Fruit fly (Drosophila melanogaster) whole organism, prepupa: ENCODE data around the gene gt.

Experiments
- CG10631 ChIP-seq: fragments of 200-800 bp; sonication (Bioruptor generic); optimal IDR thresholded peaks from 2 replicates; lab custom pipeline; 2016; ENCODE audit warnings: missing biosample characterization, missing genetic modification characterization
- CG11294 ChIP-seq: fragments of 200-800 bp; sonication (Bioruptor generic); IDR thresholded peaks from 2 replicates; pipeline ENCODE4 v1.3.6; 2022; ENCODE audit warnings: missing biosample characterization, missing genetic modification characterization
- CG15336 ChIP-seq: fragments of 200-800 bp; sonication (Bioruptor generic); IDR thresholded peaks from 2 replicates; pipeline ENCODE4 v1.3.6; 2022; ENCODE audit warnings: missing biosample characterization, missing genetic modification characterization
- CG16779 ChIP-seq: fragments of 200-800 bp; sonication (Bioruptor generic); optimal IDR thresholded peaks from 3 replicates; lab custom pipeline; 2017; ENCODE audit warnings: missing biosample characterization, mild to moderate bottlenecking, missing genetic modification characterization
- CG3032 ChIP-seq: fragments of 200-800 bp; optimal IDR thresholded peaks from 2 replicates; lab custom pipeline; 2019; ENCODE audit warnings: missing biosample characterization, mild to moderate bottlenecking, missing genetic modification characterization, moderate library complexity
- CG32006 ChIP-seq: fragments of 200-800 bp; sonication (Bioruptor generic); optimal IDR thresholded peaks from 3 replicates; lab custom pipeline; 2017; ENCODE audit warnings: missing biosample characterization, mild to moderate bottlenecking, missing genetic modification characterization
- CG3919 ChIP-seq: fragments of 200-800 bp; sonication (Bioruptor generic); optimal IDR thresholded peaks from 3 replicates; lab custom pipeline; 2016; ENCODE audit warnings: missing biosample characterization, missing genetic modification characterization
- CG4318 ChIP-seq: fragments of 200-800 bp; sonication (Bioruptor generic); optimal IDR thresholded peaks from 3 replicates; lab custom pipeline; 2017; ENCODE audit warnings: missing biosample characterization, mild to moderate bottlenecking, missing genetic modification characterization
- CG6276 ChIP-seq: fragments of 200-800 bp; sonication (Bioruptor generic); optimal IDR thresholded peaks from 2 replicates; lab custom pipeline; 2017; ENCODE audit warnings: missing biosample characterization, mild to moderate bottlenecking, missing genetic modification characterization
- CG6792 ChIP-seq: fragments of 200-800 bp; sonication (Bioruptor generic); optimal IDR thresholded peaks from 3 replicates; lab custom pipeline; 2016; ENCODE audit warnings: missing biosample characterization, missing genetic modification characterization
- CG6808 ChIP-seq: fragments of 200-800 bp; sonication (Bioruptor generic); optimal IDR thresholded peaks from 3 replicates; lab custom pipeline; 2017; ENCODE audit warnings: missing biosample characterization, missing genetic modification characterization, mild to moderate bottlenecking, moderate library complexity, missing genetic modification reagents
- CG8119 ChIP-seq: fragments of 200-800 bp; sonication (Bioruptor generic); IDR thresholded peaks from 3 replicates; pipeline ENCODE4 v1.3.6; 2022; ENCODE audit warnings: missing biosample characterization, missing genetic modification characterization
- CG8319 ChIP-seq: fragments of 200-800 bp; sonication (Bioruptor generic); optimal IDR thresholded peaks from 3 replicates; lab custom pipeline; 2016; ENCODE audit warnings: missing biosample characterization, missing genetic modification characterization
- Eip78C ChIP-seq: fragments of 200-800 bp; sonication (Bioruptor generic); peaks from one replicate; lab custom pipeline; 2016; ENCODE audit warnings: missing biosample characterization, missing genetic modification characterization
- Eip93F ChIP-seq: fragments of 200-800 bp; sonication (Bioruptor generic); optimal IDR thresholded peaks from 2 replicates; lab custom pipeline; 2016; ENCODE audit warnings: missing biosample characterization, mild to moderate bottlenecking, missing genetic modification characterization
- Ets21C ChIP-seq: fragments of 200-800 bp; sonication (Bioruptor generic); optimal IDR thresholded peaks from 3 replicates; lab custom pipeline; 2016; ENCODE audit warnings: missing biosample characterization, missing genetic modification characterization
- Ets96B ChIP-seq: fragments of 200-800 bp; optimal IDR thresholded peaks from 2 replicates; lab custom pipeline; 2019; ENCODE audit warnings: missing biosample characterization, mild to moderate bottlenecking, missing genetic modification characterization, moderate library complexity
- Hr39 ChIP-seq: fragments of 200-800 bp; sonication (Bioruptor generic); optimal IDR thresholded peaks from 2 replicates; lab custom pipeline; 2016; ENCODE audit warnings: missing biosample characterization, missing genetic modification characterization
- Hr4 ChIP-seq: fragments of 200-800 bp; sonication (Bioruptor generic); optimal IDR thresholded peaks from 3 replicates; lab custom pipeline; 2016; ENCODE audit warnings: missing biosample characterization, missing genetic modification characterization
- Lpt ChIP-seq: fragments of 200-800 bp; sonication (Bioruptor generic); optimal IDR thresholded peaks from 3 replicates; lab custom pipeline; 2016; ENCODE audit warnings: missing biosample characterization, missing genetic modification characterization
- OdsH ChIP-seq: fragments of 200-800 bp; sonication (Bioruptor generic); optimal IDR thresholded peaks from 3 replicates; lab custom pipeline; 2016; ENCODE audit warnings: missing biosample characterization, missing genetic modification characterization
- Smox ChIP-seq: fragments of 200-800 bp; sonication (Bioruptor generic); optimal IDR thresholded peaks from 3 replicates; lab custom pipeline; 2016; ENCODE audit warnings: missing biosample characterization, missing genetic modification characterization
- achi ChIP-seq: fragments of 200-800 bp; sonication (Bioruptor generic); optimal IDR thresholded peaks from 3 replicates; lab custom pipeline; 2016; ENCODE audit warnings: missing biosample characterization, missing genetic modification characterization
- acj6 ChIP-seq: fragments of 200-800 bp; sonication (Bioruptor generic); optimal IDR thresholded peaks from 3 replicates; lab custom pipeline; 2016; ENCODE audit warnings: missing biosample characterization, missing genetic modification characterization
- cyc ChIP-seq: fragments of 200-800 bp; sonication (Bioruptor generic); optimal IDR thresholded peaks from 3 replicates; lab custom pipeline; 2016; ENCODE audit warnings: missing biosample characterization, missing genetic modification characterization
- dac ChIP-seq: fragments of 200-800 bp; sonication (Bioruptor generic); optimal IDR thresholded peaks from 2 replicates; lab custom pipeline; 2017; ENCODE audit warnings: missing biosample characterization, mild to moderate bottlenecking, missing genetic modification characterization
- dsx ChIP-seq: fragments of 200-800 bp; optimal IDR thresholded peaks from 3 replicates; lab custom pipeline; 2019; ENCODE audit warnings: missing biosample characterization, mild to moderate bottlenecking, missing genetic modification characterization, moderate library complexity; ENCODE audit not compliant: poor library complexity, severe bottlenecking
- eg ChIP-seq: fragments of 200-800 bp; sonication (Bioruptor generic); IDR thresholded peaks from 3 replicates; pipeline ENCODE4 v1.3.6; 2022; ENCODE audit warnings: missing biosample characterization, missing genetic modification characterization
- esn ChIP-seq: fragments of 200-800 bp; sonication (Bioruptor generic); optimal IDR thresholded peaks from 2 replicates; lab custom pipeline; 2016; ENCODE audit warnings: missing biosample characterization, mild to moderate bottlenecking, missing genetic modification characterization, moderate library complexity
- fd85E ChIP-seq: fragments of 200-800 bp; sonication (Bioruptor generic); optimal IDR thresholded peaks from 3 replicates; lab custom pipeline; 2016; ENCODE audit warnings: missing biosample characterization, missing genetic modification characterization
- fkh ChIP-seq: fragments of 200-800 bp; sonication (Bioruptor generic); optimal IDR thresholded peaks from 3 replicates; lab custom pipeline; 2017; ENCODE audit warnings: missing biosample characterization, mild to moderate bottlenecking, missing genetic modification characterization, moderate library complexity
- net ChIP-seq: fragments of 200-800 bp; sonication (Bioruptor generic); optimal IDR thresholded peaks from 3 replicates; lab custom pipeline; 2016; ENCODE audit warnings: missing biosample characterization, missing genetic modification characterization
- pdm3 ChIP-seq: fragments of 200-800 bp; sonication (Bioruptor generic); optimal IDR thresholded peaks from 3 replicates; lab custom pipeline; 2016; ENCODE audit warnings: missing biosample characterization, missing genetic modification characterization
- salr ChIP-seq, 2 experiments: fragments of 200-800 bp; sonication (Bioruptor generic); optimal IDR thresholded peaks; 3 replicates each; lab custom pipeline; 2016 to 2018; ENCODE audit warnings: missing biosample characterization in 2 of 2, missing genetic modification characterization in 2 of 2, mild to moderate bottlenecking in 1 of 2
- ss ChIP-seq, 2 experiments: fragments of 200-800 bp; sonication (Bioruptor generic); optimal IDR thresholded peaks; 2 replicates in 1 of 2; 3 replicates in 1 of 2; lab custom pipeline; 2017 to 2018; ENCODE audit warnings: mild to moderate bottlenecking in 2 of 2, missing biosample characterization in 2 of 2, missing genetic modification characterization in 2 of 2, moderate library complexity in 1 of 2
- topi ChIP-seq: fragments of 200-800 bp; sonication (Bioruptor generic); optimal IDR thresholded peaks from 3 replicates; lab custom pipeline; 2016; ENCODE audit warnings: missing biosample characterization, missing genetic modification characterization

gt gene

dm6 chrX:2464189-2464588 is 35.4 kb upstream of the gt start:
- peak; percentile 69 for TF ChIP-seq CG32006 (GFP tag; lab: Kevin White, UChicago)
- TF ChIP-seq CG8319 (GFP tag; lab: Kevin White, UChicago), result no peak
- TF ChIP-seq CG6276 (GFP tag; lab: Kevin White, UChicago), result peak; percentile 5
- 0 out of 2 replicates have a peak, but pooled peaks have one; percentile 13 for TF ChIP-seq CG15336 (GFP tag; lab: Robert Waterston, UW)
- TF ChIP-seq Eip78C (GFP tag; lab: Kevin White, UChicago), result peak; percentile 59
- peak; percentile 28 for TF ChIP-seq Lpt (GFP tag; lab: Kevin White, UChicago)

- TF ChIP-seq Eip78C (GFP tag; lab: Kevin White, UChicago) (peak; percentile 60), dsx (GFP tag; lab: Kevin White, UChicago) (peak; percentile 34), CG6808 (GFP tag; lab: Kevin White, UChicago) (no peak), achi (no peak), Ets96B (tag; lab: Kevin White, UChicago) (peak; percentile 4), salr (GFP tag; optimal IDR thresholded peaks at IDR 0.05; lab: Kevin White, UChicago) (no peak)
Measured at dm6 chrX:2462919-2463544, 34.3 kb upstream of the gt start.

- TF ChIP-seq fkh (GFP tag; lab: Kevin White, UChicago) (peak; percentile 81), CG6792 (GFP tag; lab: Kevin White, UChicago) (no peak), cyc (GFP tag; lab: Kevin White, UChicago) (no peak)
- TF ChIP-seq, all 60 proteins: peak for 1
Measured at dm6 chrX:2461421-2462393, 32.9 kb upstream of the gt start.

dm6 chrX:2459843-2460242 is 31.1 kb upstream of the gt start:
- TF ChIP-seq dac, result no peak
- TF ChIP-seq Eip78C (GFP tag; lab: Kevin White, UChicago), result peak; percentile 53
- TF ChIP-seq Ets21C (GFP tag; lab: Kevin White, UChicago), result no peak
- TF ChIP-seq salr (GFP tag; optimal IDR thresholded peaks at IDR 0.05; lab: Kevin White, UChicago), result no peak
- no peak for TF ChIP-seq CG4318 (GFP tag; lab: Kevin White, UChicago)
- TF ChIP-seq CG6792 (GFP tag; lab: Kevin White, UChicago), result no peak
- no peak for TF ChIP-seq CG16779 (tag; lab: Kevin White, UChicago)
- TF ChIP-seq acj6, result no peak
- no peak for TF ChIP-seq pdm3
- TF ChIP-seq Eip93F (GFP tag; lab: Kevin White, UChicago), result no peak
- no peak for TF ChIP-seq CG8119 (GFP tag; lab: Robert Waterston, UW)
- TF ChIP-seq fkh (GFP tag; lab: Kevin White, UChicago), result no peak
- TF ChIP-seq esn (GFP tag; lab: Kevin White, UChicago), result no peak
- TF ChIP-seq CG11294 (GFP tag; lab: Robert Waterston, UW), result no peak
- no peak for TF ChIP-seq net (GFP tag; lab: Kevin White, UChicago)
- no peak for TF ChIP-seq CG3919
- no peak for TF ChIP-seq OdsH (GFP tag; lab: Kevin White, UChicago)
- no peak for TF ChIP-seq Ets96B (tag; lab: Kevin White, UChicago)
- TF ChIP-seq Hr39 (GFP tag; lab: Kevin White, UChicago), result no peak
- no peak for TF ChIP-seq CG3032 (tag; lab: Kevin White, UChicago)
- 0 out of 3 replicates have a peak, but pooled peaks have one; percentile 3 for TF ChIP-seq eg (GFP tag; lab: Robert Waterston, UW)
- no peak for TF ChIP-seq Smox
- TF ChIP-seq ss (GFP tag; optimal IDR thresholded peaks at IDR 0.05; lab: Kevin White, UChicago), result no peak
- no peak for TF ChIP-seq CG6276 (GFP tag; lab: Kevin White, UChicago)
- peak; percentile 5 for TF ChIP-seq Hr4 (GFP tag; lab: Kevin White, UChicago)
- no peak for TF ChIP-seq CG10631 (GFP tag; lab: Kevin White, UChicago)
- no peak for TF ChIP-seq Lpt (GFP tag; lab: Kevin White, UChicago)
- TF ChIP-seq CG15336 (GFP tag; lab: Robert Waterston, UW), result 0 out of 2 replicates have a peak, but pooled peaks have one; percentile 11
- no peak for TF ChIP-seq topi (GFP tag; lab: Kevin White, UChicago)
- TF ChIP-seq achi, result no peak
- no peak for TF ChIP-seq dsx (GFP tag; lab: Kevin White, UChicago)
- no peak for TF ChIP-seq fd85E (GFP tag; lab: Kevin White, UChicago)
- TF ChIP-seq, all 60 proteins: peak for 4
